Fruit fly (Drosophila melanogaster): ENCODE results near the gene CG15533.

CG15533 gene

DNA sequence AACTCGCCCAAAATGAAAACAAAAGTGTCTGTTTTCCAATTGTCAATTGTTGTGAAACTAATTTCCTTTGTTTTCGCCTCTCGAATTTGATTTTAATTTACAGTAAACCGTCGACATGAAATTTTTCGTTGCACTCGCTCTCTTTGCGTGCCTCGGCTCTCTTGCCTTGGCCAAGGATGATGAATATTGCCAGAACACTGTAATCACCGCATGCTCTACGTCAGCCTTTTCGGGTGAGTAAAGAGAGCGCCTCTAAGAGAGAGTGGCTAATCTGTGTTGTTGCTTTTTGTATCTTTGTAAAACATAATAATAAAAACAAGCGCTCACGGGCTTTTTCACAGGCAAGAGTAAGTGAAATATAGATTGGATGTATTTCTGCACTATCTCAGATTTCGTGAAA lies 39.5 kb upstream of the CG15533 start (continued):
- TF ChIP-seq Aef1 (GFP tag; IDR thresholded peaks at IDR 0.05) (no peak), da (GFP tag; optimal IDR thresholded peaks at IDR 0.05) (no peak), CG17328 (GFP tag; IDR thresholded peaks at IDR 0.05) (no peak), Dbx (GFP tag; IDR thresholded peaks at IDR 0.05) (no peak), CG1792 (GFP tag; optimal IDR thresholded peaks at IDR 0.05) (no peak), CG18476 (GFP tag; optimal IDR thresholded peaks at IDR 0.05) (no peak), toy (GFP tag; IDR thresholded peaks at IDR 0.05) (no peak), maf-S (GFP tag; optimal IDR thresholded peaks at IDR 0.05) (no peak), CG10366 (GFP tag; IDR thresholded peaks at IDR 0.05) (no peak), croc (GFP tag; conservative IDR thresholded peaks at IDR 0.05) (no peak), CG1233 (GFP tag; optimal IDR thresholded peaks at IDR 0.05) (no peak), CG3163 (GFP tag; optimal IDR thresholded peaks at IDR 0.05) (peak; percentile 95), sug (tag; optimal IDR thresholded peaks at IDR 0.05) (no peak), Med (GFP tag) (peak; percentile 10)

DNA sequence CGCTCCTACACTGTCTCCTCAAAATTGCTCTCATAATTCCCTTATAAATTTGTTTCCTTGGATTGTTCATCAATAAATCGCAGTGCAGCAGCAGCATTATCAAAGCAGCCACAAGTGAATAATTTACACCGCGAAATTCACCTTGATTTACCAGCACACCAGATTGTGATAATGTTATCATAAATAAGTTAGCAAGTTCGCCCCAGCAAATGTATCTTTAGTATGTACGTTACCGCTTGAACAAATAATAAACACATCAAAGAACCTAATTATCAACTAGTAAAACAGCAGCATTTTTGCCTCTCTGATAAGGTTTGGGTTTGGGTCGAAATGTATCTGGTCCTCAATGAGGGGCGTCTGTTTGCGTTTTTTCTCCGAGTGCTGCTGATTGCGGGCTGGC lies 38.3 kb upstream of the CG15533 start:
- TF ChIP-seq CG10565 (GFP tag; optimal IDR thresholded peaks at IDR 0.05) (no peak), CG17912 (GFP tag; optimal IDR thresholded peaks at IDR 0.05) (no peak), CG34224 (GFP tag; IDR thresholded peaks at IDR 0.05; ENCODE audit: partially characterized antibody) (no peak), CG13296 (GFP tag; optimal IDR thresholded peaks at IDR 0.05) (peak; percentile 4), Med (GFP tag) (peak; percentile 2), CG18262 (tag; optimal IDR thresholded peaks at IDR 0.05) (no peak), CG8281 (tag; optimal IDR thresholded peaks at IDR 0.05) (no peak), exex (tag; optimal IDR thresholded peaks at IDR 0.05) (peak; percentile 70), mirr (GFP tag; optimal IDR thresholded peaks at IDR 0.05) (peak; percentile 91), caup (GFP tag; optimal IDR thresholded peaks at IDR 0.05; ENCODE audit: severe bottlenecking) (peak; percentile 30), sug (tag; optimal IDR thresholded peaks at IDR 0.05) (peak; percentile 28), gro (GFP tag; optimal IDR thresholded peaks at IDR 0.05) (no peak), CG34376 (GFP tag; optimal IDR thresholded peaks at IDR 0.05) (peak; percentile 46), Taf1 (GFP tag; IDR thresholded peaks at IDR 0.05) (no peak), Sin3A (optimal IDR thresholded peaks at IDR 0.05) (no peak), CG2120 (GFP tag; optimal IDR thresholded peaks at IDR 0.05) (no peak), ase (GFP tag; IDR thresholded peaks at IDR 0.05) (no peak), fd64A (GFP tag; optimal IDR thresholded peaks at IDR 0.05) (no peak), grn (GFP tag; optimal IDR thresholded peaks at IDR 0.05) (no peak), Hr3 (GFP tag; optimal IDR thresholded peaks at IDR 0.05) (no peak), CG17361 (GFP tag; IDR thresholded peaks at IDR 0.05) (no peak), stc (GFP tag; IDR thresholded peaks at IDR 0.05) (no peak)

DNA sequence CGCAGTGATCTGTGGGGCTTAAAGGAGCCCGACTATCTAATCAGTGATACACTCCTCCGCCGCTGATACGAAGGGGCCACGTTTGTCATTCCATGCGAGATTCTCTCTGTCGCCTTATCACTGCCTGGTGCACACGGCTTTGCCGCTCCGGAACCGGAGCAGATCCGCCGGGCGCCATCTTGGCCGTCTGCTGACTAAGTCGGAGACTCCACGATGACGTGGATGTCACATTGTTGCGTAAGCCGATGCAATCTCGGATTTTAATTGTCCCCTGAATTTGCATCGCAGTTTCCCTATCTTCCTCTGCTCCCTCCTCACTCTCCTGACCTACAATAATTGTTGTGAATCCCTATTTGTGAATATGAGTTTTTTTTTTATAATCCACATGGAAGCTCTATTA lies 37.5 kb upstream of the CG15533 start:
- peak in 1 of 2 experiments; percentile 31 for TF ChIP-seq Pdp1 (GFP tag; optimal IDR thresholded peaks at IDR 0.05)
- TF ChIP-seq phol (tag; optimal IDR thresholded peaks at IDR 0.05) = peak; percentile 24
- TF ChIP-seq Dref (GFP tag; IDR thresholded peaks at IDR 0.05) = 0 out of 2 replicates have a peak, but pooled peaks have one; percentile 8
- peak; percentile 35 for TF ChIP-seq CG15514 (GFP tag; optimal IDR thresholded peaks at IDR 0.05)
- no peak for TF ChIP-seq gce (GFP tag; IDR thresholded peaks at IDR 0.05)
- peak; percentile 52 for TF ChIP-seq grn (GFP tag; optimal IDR thresholded peaks at IDR 0.05)
- TF ChIP-seq MTF-1 (GFP tag; optimal IDR thresholded peaks at IDR 0.05; ENCODE audit: borderline replicate concordance) = peak; percentile 71
- no peak for TF ChIP-seq CG18262 (tag; optimal IDR thresholded peaks at IDR 0.05)

Measured in whole organism, embryonic.